Fruit fly (Drosophila melanogaster) whole organism, embryonic: Measurements from ENCODE around the gene RanGAP.

Experiments
- Aef1 ChIP-seq: fragments of 200-800 bp; sonication (Bioruptor generic); IDR thresholded peaks from 3 replicates; pipeline ENCODE4 v1.3.6; 2022; ENCODE audit warnings: missing biosample characterization, missing genetic modification characterization
- Antp ChIP-seq: fragments of 200-800 bp; sonication (Bioruptor generic); optimal IDR thresholded peaks from 3 replicates; lab custom pipeline; 2016; ENCODE audit warnings: missing biosample characterization, missing genetic modification characterization
- B-H2 ChIP-seq: fragments of 200-800 bp; sonication (Bioruptor generic); optimal IDR thresholded peaks from 2 replicates; lab custom pipeline; 2018; ENCODE audit warnings: missing biosample characterization, mild to moderate bottlenecking, missing genetic modification characterization
- CG10321 ChIP-seq: fragments of 200-800 bp; sonication (Bioruptor generic); IDR thresholded peaks from 2 replicates; pipeline ENCODE4 v1.3.6; 2022; ENCODE audit warnings: missing biosample characterization, missing genetic modification characterization
- CG11093 ChIP-seq: fragments of 200-800 bp; sonication (Bioruptor generic); IDR thresholded peaks from 3 replicates; pipeline ENCODE4 v1.3.6; 2022; ENCODE audit warnings: missing biosample characterization, missing genetic modification characterization
- CG13775 ChIP-seq: fragments of 200-800 bp; sonication (Bioruptor generic); optimal IDR thresholded peaks from 3 replicates; lab custom pipeline; 2017; ENCODE audit warnings: missing biosample characterization, mild to moderate bottlenecking, missing genetic modification characterization
- CG14710 ChIP-seq: fragments of 200-800 bp; sonication (Bioruptor generic); optimal IDR thresholded peaks from 3 replicates; lab custom pipeline; 2019; ENCODE audit warnings: missing biosample characterization, mild to moderate bottlenecking, missing genetic modification characterization, moderate library complexity
- CG17802 ChIP-seq: fragments of 200-800 bp; sonication (Bioruptor generic); optimal IDR thresholded peaks from 2 replicates; lab custom pipeline; 2018; ENCODE audit warnings: missing biosample characterization, mild to moderate bottlenecking, missing genetic modification characterization, moderate library complexity
- CG1792 ChIP-seq: fragments of 200-800 bp; sonication (Bioruptor generic); optimal IDR thresholded peaks from 2 replicates; lab custom pipeline; 2016; ENCODE audit warnings: missing biosample characterization, missing genetic modification characterization
- CG3281 ChIP-seq: fragments of 200-800 bp; sonication (Bioruptor generic); optimal IDR thresholded peaks from 3 replicates; lab custom pipeline; 2017; ENCODE audit warnings: missing biosample characterization, mild to moderate bottlenecking, missing genetic modification characterization
- CG3838 ChIP-seq: fragments of 200-800 bp; sonication (Bioruptor generic); optimal IDR thresholded peaks from 3 replicates; lab custom pipeline; 2016; ENCODE audit warnings: missing biosample characterization, missing genetic modification characterization
- CG3847 ChIP-seq: fragments of 200-800 bp; sonication (Bioruptor generic); IDR thresholded peaks from 2 replicates; pipeline ENCODE4 v1.3.6; 2022; ENCODE audit warnings: missing biosample characterization, missing genetic modification characterization
- CG42726 ChIP-seq: fragments of 200-800 bp; sonication (Bioruptor generic); IDR thresholded peaks from 2 replicates; pipeline ENCODE4 v1.3.6; 2022; ENCODE audit warnings: missing biosample characterization, missing genetic modification characterization; ENCODE audit not compliant: partially characterized antibody
- CG4328 ChIP-seq: fragments of 200-800 bp; sonication (Bioruptor generic); optimal IDR thresholded peaks from 3 replicates; lab custom pipeline; 2017; ENCODE audit warnings: missing biosample characterization, missing genetic modification reagents, missing genetic modification characterization
- CG6689 ChIP-seq: fragments of 200-800 bp; sonication (Bioruptor generic); IDR thresholded peaks from 2 replicates; pipeline ENCODE4 v1.3.6; 2022; ENCODE audit warnings: missing biosample characterization, missing genetic modification characterization
- CG6765 ChIP-seq: fragments of 200-800 bp; sonication (Bioruptor generic); optimal IDR thresholded peaks from 3 replicates; lab custom pipeline; 2017; ENCODE audit warnings: missing biosample characterization, mild to moderate bottlenecking, missing genetic modification characterization
- CG7963 ChIP-seq: fragments of 200-800 bp; sonication (Bioruptor generic); IDR thresholded peaks from 3 replicates; pipeline ENCODE4 v1.3.6; 2022; ENCODE audit warnings: missing biosample characterization, missing genetic modification characterization; ENCODE audit not compliant: partially characterized antibody
- CG8089 ChIP-seq: fragments of 200-800 bp; sonication (Bioruptor generic); optimal IDR thresholded peaks from 3 replicates; lab custom pipeline; 2016; ENCODE audit warnings: missing biosample characterization, missing genetic modification characterization
- Camta ChIP-seq: fragments of 200-800 bp; sonication (Bioruptor generic); optimal IDR thresholded peaks from 2 replicates; lab custom pipeline; 2016; ENCODE audit warnings: missing biosample characterization, missing genetic modification characterization
- Dip3 ChIP-seq: fragments of 200-800 bp; sonication (Bioruptor generic); optimal IDR thresholded peaks from 3 replicates; lab custom pipeline; 2016; ENCODE audit warnings: missing biosample characterization, missing genetic modification characterization
- Ets65A ChIP-seq: fragments of 200-800 bp; sonication (Bioruptor generic); peaks from one replicate; lab custom pipeline; 2016; ENCODE audit warnings: missing biosample characterization, missing genetic modification characterization
- HLH54F ChIP-seq: fragments of 200-800 bp; sonication (Bioruptor generic); optimal IDR thresholded peaks from 3 replicates; lab custom pipeline; 2016; ENCODE audit warnings: missing biosample characterization, missing genetic modification characterization
- HLHmδ ChIP-seq: fragments of 200-800 bp; sonication (Bioruptor generic); optimal IDR thresholded peaks from 2 replicates; lab custom pipeline; 2018; ENCODE audit warnings: missing biosample characterization, mild to moderate bottlenecking, missing genetic modification characterization, moderate library complexity
- Hey ChIP-seq: fragments of 200-800 bp; sonication (Bioruptor generic); optimal IDR thresholded peaks from 3 replicates; lab custom pipeline; 2018; ENCODE audit warnings: missing biosample characterization, mild to moderate bottlenecking, missing genetic modification characterization
- Hsf ChIP-seq: fragments of 200-800 bp; sonication (Bioruptor generic); optimal IDR thresholded peaks from 3 replicates; lab custom pipeline; 2016; ENCODE audit warnings: missing biosample characterization, missing genetic modification characterization
- Nf-YB ChIP-seq: fragments of 200-800 bp; sonication (Bioruptor generic); optimal IDR thresholded peaks from 3 replicates; lab custom pipeline; 2019; ENCODE audit warnings: missing biosample characterization, mild to moderate bottlenecking, missing genetic modification characterization, moderate library complexity
- Rx ChIP-seq: fragments of 200-800 bp; sonication (Bioruptor generic); IDR thresholded peaks from 2 replicates; pipeline ENCODE4 v1.3.6; 2022; ENCODE audit warnings: missing biosample characterization, missing genetic modification characterization
- ac ChIP-seq: fragments of 200-800 bp; sonication (Bioruptor generic); optimal IDR thresholded peaks from 3 replicates; lab custom pipeline; 2017; ENCODE audit warnings: missing biosample characterization, mild to moderate bottlenecking, missing genetic modification characterization
- amos ChIP-seq: fragments of 200-800 bp; sonication (Bioruptor generic); IDR thresholded peaks from 2 replicates; pipeline ENCODE4 v1.3.6; 2022; ENCODE audit warnings: missing biosample characterization, missing genetic modification characterization; ENCODE audit not compliant: partially characterized antibody
- bab2 ChIP-seq: fragments of 200-800 bp; sonication (Bioruptor generic); optimal IDR thresholded peaks from 2 replicates; lab custom pipeline; 2016; ENCODE audit warnings: missing biosample characterization, missing genetic modification characterization
- bbx ChIP-seq: fragments of 200-800 bp; sonication (Bioruptor generic); IDR thresholded peaks from 2 replicates; pipeline ENCODE4 v1.3.6; 2022; ENCODE audit warnings: missing biosample characterization, missing genetic modification characterization; ENCODE audit not compliant: partially characterized antibody
- bcd ChIP-seq: fragments of 200-800 bp; sonication (Bioruptor generic); optimal IDR thresholded peaks from 2 replicates; lab custom pipeline; 2017; ENCODE audit warnings: missing biosample characterization, mild to moderate bottlenecking, missing genetic modification characterization
- cad ChIP-seq: fragments of >200 bp; optimal IDR thresholded peaks from 2 replicates; lab custom pipeline; 2017; ENCODE audit warnings: missing biosample characterization, missing genetic modification characterization
- cg ChIP-seq: fragments of 200-800 bp; sonication (Bioruptor generic); optimal IDR thresholded peaks from 3 replicates; lab custom pipeline; 2019; ENCODE audit warnings: missing biosample characterization, mild to moderate bottlenecking, missing genetic modification characterization, moderate library complexity
- crol ChIP-seq: fragments of 200-800 bp; sonication (Bioruptor generic); IDR thresholded peaks from 2 replicates; pipeline ENCODE4 v1.3.6; 2022; ENCODE audit warnings: missing biosample characterization, missing genetic modification characterization
- disco-r ChIP-seq: fragments of 200-800 bp; sonication (Bioruptor generic); optimal IDR thresholded peaks from 2 replicates; lab custom pipeline; 2016; ENCODE audit warnings: missing biosample characterization, missing genetic modification characterization
- ems ChIP-seq: fragments of 200-800 bp; sonication (Bioruptor generic); optimal IDR thresholded peaks from 3 replicates; lab custom pipeline; 2016; ENCODE audit warnings: missing biosample characterization, missing genetic modification characterization
- en ChIP-seq: fragments of 200-800 bp; sonication (Bioruptor generic); optimal IDR thresholded peaks from 2 replicates; lab custom pipeline; 2016; ENCODE audit warnings: missing biosample characterization, missing genetic modification characterization
- ewg ChIP-seq: fragments of 200-800 bp; sonication (Bioruptor generic); optimal IDR thresholded peaks from 3 replicates; lab custom pipeline; 2017; ENCODE audit warnings: mild to moderate bottlenecking, missing biosample characterization, missing genetic modification reagents, missing genetic modification characterization
- gsb ChIP-seq: fragments of 200-800 bp; sonication (Bioruptor generic); IDR thresholded peaks from 2 replicates; pipeline ENCODE4 v1.3.6; 2022; ENCODE audit warnings: missing biosample characterization, missing genetic modification characterization
- gsb-n ChIP-seq: fragments of 200-800 bp; sonication (Bioruptor generic); optimal IDR thresholded peaks from 3 replicates; lab custom pipeline; 2018; ENCODE audit warnings: missing biosample characterization, mild to moderate bottlenecking, missing genetic modification characterization
- gt ChIP-seq: fragments of 200-800 bp; sonication (Bioruptor generic); IDR thresholded peaks from 2 replicates; pipeline ENCODE4 v1.3.6; 2022; ENCODE audit warnings: missing biosample characterization, missing genetic modification characterization
- her ChIP-seq: fragments of 200-800 bp; sonication (Bioruptor generic); optimal IDR thresholded peaks from 2 replicates; lab custom pipeline; 2016; ENCODE audit warnings: missing biosample characterization, missing genetic modification characterization
- lola ChIP-seq, 3 experiments: fragments of >200 bp in 2 of 3; fragments of 200-800 bp in 1 of 3; sonication (Bioruptor generic) in 1 of 3; optimal IDR thresholded peaks; 2 replicates each; lab custom pipeline; 2017 to 2019; ENCODE audit warnings: missing biosample characterization in 3 of 3, missing genetic modification characterization in 3 of 3, mild to moderate bottlenecking in 1 of 3, moderate library complexity in 1 of 3
- lov ChIP-seq, 2 experiments: fragments of 200-800 bp in 1 of 2; fragments of >200 bp in 1 of 2; sonication (Bioruptor generic) in 1 of 2; IDR thresholded peaks in 1 of 2; optimal IDR thresholded peaks in 1 of 2; 2 replicates in 1 of 2; 3 replicates in 1 of 2; pipeline versions ENCODE4 v1.3.6 to Lab custom; 2017 to 2022; ENCODE audit warnings: missing biosample characterization in 1 of 2, missing genetic modification characterization in 1 of 2
- phol ChIP-seq: fragments of 200-800 bp; sonication (Bioruptor generic); optimal IDR thresholded peaks from 3 replicates; lab custom pipeline; 2018; ENCODE audit warnings: missing biosample characterization, mild to moderate bottlenecking, missing genetic modification characterization, moderate library complexity
- schlank ChIP-seq: fragments of 200-800 bp; sonication (Bioruptor generic); optimal IDR thresholded peaks from 2 replicates; lab custom pipeline; 2018; ENCODE audit warnings: missing biosample characterization, mild to moderate bottlenecking, missing genetic modification characterization
- sens ChIP-seq: fragments of 200-800 bp; sonication (Bioruptor generic); peaks from one replicate; lab custom pipeline; 2016; ENCODE audit warnings: missing biosample characterization, missing genetic modification characterization
- shn ChIP-seq: fragments of 200-800 bp; sonication (Bioruptor generic); optimal IDR thresholded peaks from 3 replicates; lab custom pipeline; 2016; ENCODE audit warnings: missing biosample characterization, missing genetic modification characterization
- vnd ChIP-seq: fragments of 200-800 bp; sonication (Bioruptor generic); IDR thresholded peaks from 3 replicates; pipeline ENCODE4 v1.3.6; 2022; ENCODE audit warnings: missing biosample characterization, missing genetic modification characterization; ENCODE audit not compliant: partially characterized antibody

The RanGAP gene

dm6 chr2L:19463405-19463804 lies 21.6 kb downstream of the RanGAP start (continued):
- peak in 1 of 3 experiments; percentile 28 for TF ChIP-seq lola (GFP tag; optimal IDR thresholded peaks at IDR 0.05; lab: Kevin White, UChicago)
- TF ChIP-seq HLHmδ (GFP tag; lab: Kevin White, UChicago), result no peak
- peak; percentile 4 for TF ChIP-seq bcd
- TF ChIP-seq CG13775 (GFP tag; lab: Kevin White, UChicago), result peak; percentile 20
- TF ChIP-seq CG7963, result no peak
- peak; percentile 18 for TF ChIP-seq sens
- TF ChIP-seq CG14710 (tag; lab: Kevin White, UChicago), result peak; percentile 8

- no peak for TF ChIP-seq bbx (GFP tag; lab: Robert Waterston, UW)
- TF ChIP-seq vnd (GFP tag; lab: Robert Waterston, UW), result no peak
- no peak for TF ChIP-seq HLH54F
- no peak for TF ChIP-seq her (GFP tag; lab: Kevin White, UChicago)
- no peak for TF ChIP-seq CG3838 (GFP tag; lab: Kevin White, UChicago)
- TF ChIP-seq CG11093 (GFP tag; lab: Robert Waterston, UW), result no peak
- TF ChIP-seq CG6765 (GFP tag; lab: Kevin White, UChicago), result no peak
- TF ChIP-seq CG42726, result 0 out of 2 replicates have a peak, but pooled peaks have one; percentile 19
- no peak for TF ChIP-seq B-H2 (GFP tag; lab: Kevin White, UChicago)
- no peak for TF ChIP-seq bab2 (GFP tag; lab: Kevin White, UChicago)
- no peak for TF ChIP-seq CG17802 (tag; lab: Kevin White, UChicago)
- no peak for TF ChIP-seq Antp
- TF ChIP-seq cg (GFP tag; lab: Kevin White, UChicago), result peak; percentile 53
- TF ChIP-seq CG4328 (GFP tag; lab: Kevin White, UChicago), result no peak
- TF ChIP-seq ac (GFP tag; lab: Kevin White, UChicago), result no peak
- no peak for TF ChIP-seq schlank (tag; lab: Kevin White, UChicago)
- TF ChIP-seq lov (optimal IDR thresholded peaks at IDR 0.05; lab: Kevin White, UChicago), result no peak
- no peak for TF ChIP-seq lov (GFP tag; IDR thresholded peaks at IDR 0.05; lab: Robert Waterston, UW)
- TF ChIP-seq Camta, result no peak
- no peak for TF ChIP-seq gsb (GFP tag; lab: Robert Waterston, UW)
- TF ChIP-seq CG10321 (GFP tag; lab: Robert Waterston, UW), result no peak
- no peak for TF ChIP-seq ems (GFP tag; lab: Kevin White, UChicago)
- TF ChIP-seq CG3281 (GFP tag; lab: Kevin White, UChicago), result no peak
- TF ChIP-seq ewg, result peak; percentile 20
- no peak for TF ChIP-seq Hsf (GFP tag; lab: Kevin White, UChicago)
- TF ChIP-seq CG6689 (GFP tag; lab: Robert Waterston, UW), result no peak
- no peak for TF ChIP-seq CG1792 (GFP tag; lab: Kevin White, UChicago)
- TF ChIP-seq Rx (GFP tag; lab: Robert Waterston, UW), result no peak
- TF ChIP-seq Dip3 (GFP tag; lab: Kevin White, UChicago), result no peak
- no peak for TF ChIP-seq amos
- TF ChIP-seq phol (tag; lab: Kevin White, UChicago), result no peak
- no peak for TF ChIP-seq cad (GFP tag; lab: Kevin White, UChicago)
- no peak for TF ChIP-seq Hey (tag; lab: Kevin White, UChicago)
- no peak for TF ChIP-seq gsb-n (tag; lab: Kevin White, UChicago)
- no peak for TF ChIP-seq gt
- no peak for TF ChIP-seq CG8089 (GFP tag; lab: Kevin White, UChicago)
- TF ChIP-seq shn, result no peak
- TF ChIP-seq Ets65A, result peak; percentile 66
- no peak for TF ChIP-seq en (GFP tag; lab: Kevin White, UChicago)
- peak; percentile 43 for TF ChIP-seq Aef1 (GFP tag; lab: Robert Waterston, UW)
- TF ChIP-seq crol, result peak; percentile 59
- TF ChIP-seq disco-r (GFP tag; lab: Kevin White, UChicago), result no peak
- peak; percentile 92 for TF ChIP-seq Nf-YB (GFP tag; lab: Kevin White, UChicago)
- no peak for TF ChIP-seq CG3847 (GFP tag; lab: Robert Waterston, UW)
These were observed 22.1 kb downstream of the RanGAP start, which contains the start of gene tj for dm6 chr2L:19463824-19464317. Gene tj (plus strand): TSS chr2L:19464267.
